Worm (Caenorhabditis elegans) whole organism, L3 larva: Measurements from ENCODE around the gene srz-42.

ENCODE experiments used
- zag-1 ChIP-seq: fragments of 150-350 bp; optimal IDR thresholded peaks from 2 replicates; lab custom pipeline; 2014; ENCODE audit warnings: missing biosample characterization, missing genetic modification characterization
- ztf-4 ChIP-seq: fragments of 150-350 bp; optimal IDR thresholded peaks from 2 replicates; lab custom pipeline; 2014; ENCODE audit warnings: missing biosample characterization, missing genetic modification characterization

DNA sequence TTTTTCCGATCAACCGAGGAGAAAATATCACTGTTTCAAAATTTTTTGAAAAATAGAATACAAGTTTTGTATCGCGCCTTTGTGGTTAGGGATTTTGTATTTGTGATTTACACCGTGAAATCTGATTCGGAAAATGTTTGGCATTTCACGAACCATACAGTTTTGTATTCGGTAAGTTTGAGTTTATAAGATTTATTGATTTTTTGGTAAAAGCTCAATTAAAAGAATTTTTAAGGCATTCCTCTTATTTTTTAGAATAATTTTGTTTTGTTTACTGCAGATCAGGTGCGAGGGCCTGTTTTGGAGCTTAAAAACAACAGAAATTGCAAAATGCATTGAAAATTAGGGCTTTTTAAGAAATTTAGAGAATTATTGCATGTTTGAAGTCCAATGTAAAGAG lies 4.2 kb downstream of the srz-42 start:
- TF ChIP-seq ztf-4 = no peak
- no peak for TF ChIP-seq zag-1
